Worm (Caenorhabditis elegans) whole organism, young adult: ENCODE data around the gene F35D2.1.

Source experiments
- B0019.2 ChIP-seq: fragments of 200-800 bp; sonication (Bioruptor generic); conservative IDR thresholded peaks from 2 replicates; pipeline ENCODE4 v1.3.6; 2022; ENCODE audit warnings: missing genetic modification reagents, missing genetic modification characterization, missing compliant biosample characterization
- C06A6.2 ChIP-seq: fragments of 200-800 bp; sonication (Bioruptor generic); conservative IDR thresholded peaks from 2 replicates; pipeline ENCODE4 v1.3.6; 2022; ENCODE audit warnings: missing genetic modification characterization, missing compliant biosample characterization
- C17E4.6 ChIP-seq: fragments of 200-800 bp; sonication (Bioruptor generic); IDR thresholded peaks from 2 replicates; pipeline ENCODE4 v1.3.6; 2022; ENCODE audit warnings: missing genetic modification reagents, missing genetic modification characterization, missing compliant biosample characterization
- D2030.7 ChIP-seq: fragments of 200-800 bp; sonication (Bioruptor generic); IDR thresholded peaks from 2 replicates; pipeline ENCODE4 v1.3.6; 2022; ENCODE audit warnings: missing genetic modification reagents, missing genetic modification characterization, missing compliant biosample characterization
- F22D6.2 ChIP-seq: sonication (generic microtip); optimal IDR thresholded peaks from 2 replicates; lab custom pipeline; 2016; ENCODE audit warnings: mild to moderate bottlenecking, missing genetic modification characterization, missing compliant biosample characterization
- F37B4.10 ChIP-seq: fragments of 200-800 bp; sonication (Bioruptor generic); IDR thresholded peaks from 2 replicates; pipeline ENCODE4 v1.3.6; 2022; ENCODE audit warnings: missing genetic modification characterization, missing compliant biosample characterization
- F57C9.4 ChIP-seq: sonication (generic microtip); optimal IDR thresholded peaks from 2 replicates; lab custom pipeline; 2017; ENCODE audit warnings: mild to moderate bottlenecking, missing genetic modification characterization, missing compliant biosample characterization
- T26A5.8 ChIP-seq: sonication (generic microtip); optimal IDR thresholded peaks from 2 replicates; lab custom pipeline; 2016; ENCODE audit warnings: missing genetic modification characterization, missing compliant biosample characterization
- Y53G8AR.9 ChIP-seq: fragments of 200-800 bp; sonication (Bioruptor generic); conservative IDR thresholded peaks from 2 replicates; pipeline ENCODE4 v1.3.6; 2022; ENCODE audit warnings: missing genetic modification reagents, missing genetic modification characterization, missing compliant biosample characterization
- Y67H2A.10 ChIP-seq: fragments of 200-800 bp; sonication (Bioruptor generic); conservative IDR thresholded peaks from 2 replicates; pipeline ENCODE4 v1.3.6; 2022; ENCODE audit warnings: missing genetic modification reagents, missing genetic modification characterization, missing compliant biosample characterization
- Y79H2A.3 ChIP-seq: fragments of 200-800 bp; sonication (Bioruptor generic); conservative IDR thresholded peaks from 2 replicates; pipeline ENCODE4 v1.3.6; 2022; ENCODE audit warnings: missing genetic modification reagents, missing genetic modification characterization, missing compliant biosample characterization
- aptf-2 ChIP-seq: fragments of 200-800 bp; sonication (Bioruptor generic); conservative IDR thresholded peaks from 2 replicates; pipeline ENCODE4 v1.3.6; 2022; ENCODE audit warnings: missing genetic modification reagents, missing genetic modification characterization, missing compliant biosample characterization
- attf-6 ChIP-seq: fragments of 200-800 bp; sonication (Bioruptor generic); IDR thresholded peaks from 2 replicates; pipeline ENCODE4 v1.3.6; 2022; ENCODE audit warnings: missing genetic modification reagents, missing genetic modification characterization, missing compliant biosample characterization
- bed-2 ChIP-seq: fragments of 200-800 bp; sonication (Bioruptor generic); IDR thresholded peaks from 2 replicates; pipeline ENCODE4 v1.3.6; 2022; ENCODE audit warnings: missing genetic modification reagents, missing genetic modification characterization, missing compliant biosample characterization
- ceh-58 ChIP-seq: fragments of 200-800 bp; sonication (Bioruptor generic); IDR thresholded peaks from 2 replicates; pipeline ENCODE4 v1.3.6; 2022; ENCODE audit warnings: missing genetic modification characterization, missing compliant biosample characterization
- ceh-79 ChIP-seq: sonication (generic microtip); optimal IDR thresholded peaks from 2 replicates; lab custom pipeline; 2017; ENCODE audit warnings: mild to moderate bottlenecking, missing genetic modification characterization, missing compliant biosample characterization
- die-1 ChIP-seq: sonication (generic microtip); optimal IDR thresholded peaks from 2 replicates; lab custom pipeline; 2016; ENCODE audit warnings: missing genotype, mild to moderate bottlenecking, missing genetic modification characterization, missing compliant biosample characterization
- dox-1 ChIP-seq: fragments of 200-800 bp; sonication (Bioruptor generic); IDR thresholded peaks from 2 replicates; pipeline ENCODE4 v1.3.6; 2022; ENCODE audit warnings: missing genetic modification reagents, missing genetic modification characterization, missing compliant biosample characterization
- dpff-1 ChIP-seq: sonication (generic microtip); optimal IDR thresholded peaks from 2 replicates; lab custom pipeline; 2017; ENCODE audit warnings: mild to moderate bottlenecking, missing genetic modification characterization, missing compliant biosample characterization
- dpl-1 ChIP-seq: fragments of 150-350 bp; optimal IDR thresholded peaks from 2 replicates; lab custom pipeline; 2014; ENCODE audit warnings: missing biosample characterization, missing genetic modification reagents, missing genetic modification characterization
- egl-44 ChIP-seq: fragments of 200-800 bp; sonication (Bioruptor generic); IDR thresholded peaks from 2 replicates; pipeline ENCODE4 v1.3.6; 2022; ENCODE audit warnings: missing genetic modification reagents, missing genetic modification characterization, missing compliant biosample characterization
- ets-4 ChIP-seq: fragments of 200-800 bp; sonication (Bioruptor generic); optimal IDR thresholded peaks from 2 replicates; lab custom pipeline; 2018; ENCODE audit warnings: mild to moderate bottlenecking, missing genetic modification characterization, missing compliant biosample characterization
- fkh-3 ChIP-seq: sonication (generic microtip); optimal IDR thresholded peaks from 2 replicates; lab custom pipeline; 2016; ENCODE audit warnings: mild to moderate bottlenecking, missing genetic modification characterization, missing compliant biosample characterization
- let-526 ChIP-seq: fragments of 200-800 bp; sonication (Bioruptor generic); IDR thresholded peaks from 2 replicates; pipeline ENCODE4 v1.3.6; 2022; ENCODE audit warnings: missing genetic modification reagents, missing genetic modification characterization, missing compliant biosample characterization
- lin-40 ChIP-seq: sonication (generic microtip); optimal IDR thresholded peaks from 2 replicates; lab custom pipeline; 2016; ENCODE audit warnings: missing genetic modification characterization, mild to moderate bottlenecking, missing compliant biosample characterization, missing genotype, missing genetic modification reagents
- lin-54 ChIP-seq: fragments of 200-800 bp; sonication (Bioruptor generic); optimal IDR thresholded peaks from 2 replicates; lab custom pipeline; 2018; ENCODE audit warnings: mild to moderate bottlenecking, missing genetic modification characterization, missing compliant biosample characterization
- lsy-27 ChIP-seq: sonication (generic microtip); optimal IDR thresholded peaks from 2 replicates; lab custom pipeline; 2017; ENCODE audit warnings: missing genetic modification characterization, mild to moderate bottlenecking, missing compliant biosample characterization, antibody characterized with exemption, missing genotype, borderline replicate concordance; ENCODE audit not compliant: insufficient read depth
- madf-3 ChIP-seq: fragments of 200-800 bp; sonication (Bioruptor generic); IDR thresholded peaks from 2 replicates; pipeline ENCODE4 v1.3.6; 2022; ENCODE audit warnings: missing genetic modification reagents, missing genetic modification characterization, missing compliant biosample characterization
- madf-6 ChIP-seq: fragments of 200-800 bp; sonication (Bioruptor generic); IDR thresholded peaks from 2 replicates; pipeline ENCODE4 v1.3.6; 2022; ENCODE audit warnings: missing genetic modification reagents, missing genetic modification characterization, missing compliant biosample characterization
- madf-8 ChIP-seq: fragments of 200-800 bp; sonication (Bioruptor generic); conservative IDR thresholded peaks from 2 replicates; pipeline ENCODE4 v1.3.6; 2022; ENCODE audit warnings: missing genetic modification reagents, missing genetic modification characterization, missing compliant biosample characterization
- nhr-120 ChIP-seq: fragments of 200-800 bp; sonication (Bioruptor generic); IDR thresholded peaks from 2 replicates; pipeline ENCODE4 v1.3.6; 2022; ENCODE audit warnings: missing genetic modification characterization, missing compliant biosample characterization
- nhr-80 ChIP-seq: sonication (generic microtip); optimal IDR thresholded peaks from 2 replicates; lab custom pipeline; 2016; ENCODE audit warnings: missing genetic modification characterization, missing compliant biosample characterization
- nhr-90 ChIP-seq: sonication (generic microtip); optimal IDR thresholded peaks from 2 replicates; lab custom pipeline; 2016; ENCODE audit warnings: missing genotype, mild to moderate bottlenecking, missing genetic modification characterization, missing compliant biosample characterization
- pbrm-1 ChIP-seq: fragments of 200-800 bp; sonication (Bioruptor generic); IDR thresholded peaks from 2 replicates; pipeline ENCODE4 v1.3.6; 2022; ENCODE audit warnings: missing genetic modification reagents, missing genetic modification characterization, missing compliant biosample characterization
- rcor-1 ChIP-seq: fragments of 200-800 bp; sonication (Bioruptor generic); IDR thresholded peaks from 2 replicates; pipeline ENCODE4 v1.3.6; 2022; ENCODE audit warnings: missing genetic modification reagents, missing genetic modification characterization, missing compliant biosample characterization
- rec-8 ChIP-seq, 2 experiments: sonication (generic microtip); optimal IDR thresholded peaks; 2 replicates each; lab custom pipeline; 2016; ENCODE audit warnings: mild to moderate bottlenecking in 2 of 2, missing genetic modification characterization in 2 of 2, missing genetic modification reagents in 2 of 2, missing genotype in 2 of 2, missing biosample characterization in 1 of 2, missing compliant biosample characterization in 1 of 2, moderate library complexity in 1 of 2
- repo-1 ChIP-seq: sonication (generic microtip); optimal IDR thresholded peaks from 2 replicates; lab custom pipeline; 2017; ENCODE audit warnings: mild to moderate bottlenecking, missing genetic modification characterization, missing compliant biosample characterization
- snpc-1.1 ChIP-seq: sonication (generic microtip); optimal IDR thresholded peaks from 2 replicates; lab custom pipeline; 2017; ENCODE audit warnings: missing genetic modification characterization, mild to moderate bottlenecking, missing compliant biosample characterization, antibody characterized with exemption, moderate library complexity, missing genotype, missing genetic modification reagents; ENCODE audit not compliant: insufficient read depth
- snpc-1.3 ChIP-seq: sonication (generic microtip); optimal IDR thresholded peaks from 2 replicates; lab custom pipeline; 2017; ENCODE audit warnings: missing genetic modification characterization, mild to moderate bottlenecking, missing compliant biosample characterization, antibody characterized with exemption, moderate library complexity, missing genotype, missing genetic modification reagents; ENCODE audit not compliant: insufficient read depth
- unc-130 ChIP-seq: sonication (generic microtip); optimal IDR thresholded peaks from 2 replicates; lab custom pipeline; 2016; ENCODE audit warnings: missing genetic modification reagents, missing genetic modification characterization, missing compliant biosample characterization
- xnd-1 ChIP-seq: sonication (generic microtip); optimal IDR thresholded peaks from 2 replicates; lab custom pipeline; 2016; ENCODE audit warnings: missing genotype, missing genetic modification reagents, missing genetic modification characterization, missing compliant biosample characterization
- ztf-18 ChIP-seq: sonication (generic microtip); optimal IDR thresholded peaks from 2 replicates; lab custom pipeline; 2016; ENCODE audit warnings: missing genotype, mild to moderate bottlenecking, missing genetic modification characterization, missing compliant biosample characterization
- ztf-26 ChIP-seq: sonication (generic microtip); optimal IDR thresholded peaks from 2 replicates; lab custom pipeline; 2017; ENCODE audit warnings: missing genetic modification characterization, missing compliant biosample characterization
- ztf-3 ChIP-seq: fragments of 200-800 bp; sonication (Bioruptor generic); optimal IDR thresholded peaks from 2 replicates; lab custom pipeline; 2018; ENCODE audit warnings: mild to moderate bottlenecking, missing genetic modification characterization, missing compliant biosample characterization
- ztf-6 ChIP-seq: fragments of 200-800 bp; sonication (Bioruptor generic); IDR thresholded peaks from 2 replicates; pipeline ENCODE4 v1.3.6; 2022; ENCODE audit warnings: missing genetic modification reagents, missing genetic modification characterization, missing compliant biosample characterization

Gene F35D2.1

ce11 chrII:7594262-7594661 lies 18.5 kb downstream of the F35D2.1 start:
- TF ChIP-seq ztf-6 (no peak), Y53G8AR.9 (no peak), attf-6 (GFP tag; lab: Robert Waterston, UW) (no peak), bed-2 (GFP tag; lab: Robert Waterston, UW) (no peak), nhr-120 (GFP tag; lab: Robert Waterston, UW) (no peak), ceh-58 (GFP tag; lab: Robert Waterston, UW) (no peak), lsy-27 (no peak), unc-130 (GFP tag; lab: Kevin White, UChicago) (no peak), fkh-3 (no peak), lin-40 (tag; lab: Kevin White, UChicago) (no peak), C17E4.6 (GFP tag; lab: Robert Waterston, UW) (no peak), T26A5.8 (tag; lab: Kevin White, UChicago) (no peak)

- TF ChIP-seq C06A6.2 (GFP tag; lab: Robert Waterston, UW) (no peak), rec-8 (tag; optimal IDR thresholded peaks at IDR 0.05; lab: Kevin White, UChicago) (no peak), dpff-1 (tag; lab: Kevin White, UChicago) (no peak), die-1 (tag; lab: Kevin White, UChicago) (no peak), ceh-58 (GFP tag; lab: Robert Waterston, UW) (no peak), pbrm-1 (GFP tag; lab: Robert Waterston, UW) (no peak), Y67H2A.10 (GFP tag; lab: Robert Waterston, UW) (no peak), ztf-26 (no peak), madf-8 (GFP tag; lab: Robert Waterston, UW) (no peak), F37B4.10 (GFP tag; lab: Robert Waterston, UW) (no peak), ets-4 (GFP tag; lab: Kevin White, UChicago) (no peak), F22D6.2 (no peak), madf-6 (GFP tag; lab: Robert Waterston, UW) (no peak), repo-1 (tag; lab: Kevin White, UChicago) (no peak), ztf-3 (GFP tag; lab: Kevin White, UChicago) (no peak), egl-44 (GFP tag; lab: Robert Waterston, UW) (no peak)
Observed at ce11 chrII:7594812-7595211, 19.1 kb downstream of the F35D2.1 start, which contains the start of gene syd-1. Gene syd-1, minus strand, starts transcription at chrII:7594912.

ce11 chrII:7598702-7599314 lies 23.1 kb downstream of the F35D2.1 start, which contains the start of gene pgam-5:
Gene pgam-5, minus strand, starts transcription at chrII:7598752.
- TF ChIP-seq B0019.2 (GFP tag; lab: Robert Waterston, UW) (0 out of 2 replicates have a peak, but pooled peaks have one; percentile 29), attf-6 (GFP tag; lab: Robert Waterston, UW) (no peak), let-526 (GFP tag; lab: Robert Waterston, UW) (no peak), rcor-1 (0 out of 2 replicates have a peak, but pooled peaks have one; percentile 22), madf-3 (GFP tag; lab: Robert Waterston, UW) (0 out of 2 replicates have a peak, but pooled peaks have one; percentile 12), snpc-1.3 (tag; lab: Kevin White, UChicago) (peak; percentile 29), xnd-1 (peak; percentile 61), C17E4.6 (GFP tag; lab: Robert Waterston, UW) (no peak), F57C9.4 (tag; lab: Kevin White, UChicago) (no peak), dox-1 (peak; percentile 46), aptf-2 (GFP tag; lab: Robert Waterston, UW) (0 out of 2 replicates have a peak, but pooled peaks have one; percentile 30), ceh-58 (GFP tag; lab: Robert Waterston, UW) (no peak), ztf-18 (tag; lab: Kevin White, UChicago) (peak; percentile 2), Y79H2A.3 (GFP tag; lab: Robert Waterston, UW) (0 out of 2 replicates have a peak, but pooled peaks have one; percentile 23), D2030.7 (peak; percentile 24; the same call in 1 of the 2 replicates), ceh-79 (tag; lab: Kevin White, UChicago) (no peak), nhr-80 (tag; lab: Kevin White, UChicago) (no peak), dpl-1 (GFP tag; lab: Kevin White, UChicago) (peak; percentile 51), madf-8 (GFP tag; lab: Robert Waterston, UW) (peak; percentile 80), nhr-90 (no peak), lin-54 (peak; percentile 72), snpc-1.1 (peak; percentile 41)
